Fruit fly (Drosophila melanogaster) Kc167 (cell line): ENCODE data around the gene Cyp318a1.

Source experiments
- Myc ChIP-seq: fragments of >200 bp; optimal IDR thresholded peaks from 2 replicates; lab custom pipeline; 2017; ENCODE audit warnings: missing external identifiers
- Sin3A ChIP-seq: fragments of >200 bp; optimal IDR thresholded peaks from 2 replicates; lab custom pipeline; 2018; ENCODE audit warnings: missing external identifiers
- ttk ChIP-seq: sonication (Bioruptor generic); optimal IDR thresholded peaks from 2 replicates; lab custom pipeline; 2017; ENCODE audit warnings: missing external identifiers

DNA sequence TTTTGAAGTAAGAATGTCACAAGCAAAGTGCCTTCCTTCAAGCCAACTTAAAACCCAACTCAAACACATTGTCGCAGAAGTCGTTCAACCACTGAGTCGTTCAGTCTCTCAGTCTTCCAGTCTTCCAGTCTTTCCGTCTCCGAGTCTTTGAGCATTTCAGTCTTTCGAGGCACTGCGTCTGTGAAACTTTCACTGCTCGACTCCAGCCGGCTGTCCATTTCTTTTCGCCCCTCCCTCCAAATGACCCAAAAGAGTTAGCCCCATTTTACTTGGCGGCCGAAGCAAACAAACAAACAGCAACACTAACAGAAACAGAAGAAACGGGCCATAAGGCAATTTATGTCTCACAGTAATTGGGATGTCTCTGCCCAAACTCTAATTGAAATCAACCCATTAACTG is 31.4 kb upstream of the Cyp318a1 start:
- TF ChIP-seq Myc (lab: Kevin White, UChicago) (no peak), ttk (lab: Kevin White, UChicago) (no peak), Sin3A (lab: Kevin White, UChicago) (no peak)
